Fruit fly (Drosophila melanogaster) whole organism, embryonic: ENCODE measurements around the gene sni.

Experiments
- Adf1 ChIP-seq: fragments of 200-800 bp; sonication (Bioruptor generic); IDR thresholded peaks from 2 replicates; pipeline ENCODE4 v1.3.6; 2022; ENCODE audit warnings: missing biosample characterization, missing genetic modification characterization
- CG11456 ChIP-seq: fragments of 200-800 bp; sonication (Bioruptor generic); IDR thresholded peaks from 3 replicates; pipeline ENCODE4 v1.3.6; 2022; ENCODE audit warnings: missing biosample characterization, missing genetic modification characterization
- CG11695 ChIP-seq: fragments of 200-800 bp; sonication (Bioruptor generic); IDR thresholded peaks from 3 replicates; pipeline ENCODE4 v1.3.6; 2022; ENCODE audit warnings: missing biosample characterization, missing genetic modification characterization
- CG11696 ChIP-seq: fragments of 200-800 bp; sonication (Bioruptor generic); IDR thresholded peaks from 2 replicates; pipeline ENCODE4 v1.3.6; 2022; ENCODE audit warnings: missing biosample characterization, missing genetic modification characterization
- CG12659 ChIP-seq: fragments of 200-800 bp; sonication (Bioruptor generic); optimal IDR thresholded peaks from 3 replicates; lab custom pipeline; 2017; ENCODE audit warnings: mild to moderate bottlenecking, missing biosample characterization, missing genetic modification reagents, missing genetic modification characterization
- CG13296 ChIP-seq: fragments of 200-800 bp; sonication (Bioruptor generic); optimal IDR thresholded peaks from 3 replicates; lab custom pipeline; 2018; ENCODE audit warnings: missing biosample characterization, mild to moderate bottlenecking, missing genetic modification characterization
- CG13894 ChIP-seq: fragments of 200-800 bp; sonication (Bioruptor generic); optimal IDR thresholded peaks from 3 replicates; lab custom pipeline; 2018; ENCODE audit warnings: missing biosample characterization, mild to moderate bottlenecking, missing genetic modification characterization, moderate library complexity
- CG14667 ChIP-seq: fragments of 200-800 bp; sonication (Bioruptor generic); IDR thresholded peaks from 2 replicates; pipeline ENCODE4 v1.3.6; 2022; ENCODE audit warnings: missing biosample characterization, missing genetic modification characterization
- CG15514 ChIP-seq: fragments of 200-800 bp; sonication (Bioruptor generic); optimal IDR thresholded peaks from 3 replicates; lab custom pipeline; 2017; ENCODE audit warnings: missing biosample characterization, missing genetic modification characterization, mild to moderate bottlenecking, moderate library complexity, missing genetic modification reagents
- CG18599 ChIP-seq: fragments of 200-800 bp; sonication (Bioruptor generic); optimal IDR thresholded peaks from 3 replicates; lab custom pipeline; 2017; ENCODE audit warnings: missing biosample characterization, missing genetic modification characterization, mild to moderate bottlenecking, moderate library complexity, missing genetic modification reagents
- CG2120 ChIP-seq: fragments of 200-800 bp; sonication (Bioruptor generic); optimal IDR thresholded peaks from 3 replicates; lab custom pipeline; 2016; ENCODE audit warnings: missing biosample characterization, missing genetic modification characterization
- CG32532 ChIP-seq: fragments of 200-800 bp; sonication (Bioruptor generic); IDR thresholded peaks from 2 replicates; pipeline ENCODE4 v1.3.6; 2022; ENCODE audit warnings: missing biosample characterization, missing genetic modification characterization
- CG34376 ChIP-seq: fragments of 200-800 bp; sonication (Bioruptor generic); optimal IDR thresholded peaks from 2 replicates; lab custom pipeline; 2018; ENCODE audit warnings: missing biosample characterization, mild to moderate bottlenecking, missing genetic modification characterization
- CG6791 ChIP-seq: fragments of 200-800 bp; sonication (Bioruptor generic); IDR thresholded peaks from 3 replicates; pipeline ENCODE4 v1.3.6; 2022; ENCODE audit warnings: missing biosample characterization, missing genetic modification characterization; ENCODE audit not compliant: partially characterized antibody
- CG6813 ChIP-seq: fragments of 200-800 bp; sonication (Bioruptor generic); optimal IDR thresholded peaks from 2 replicates; lab custom pipeline; 2017; ENCODE audit warnings: missing biosample characterization, missing genetic modification characterization, mild to moderate bottlenecking, moderate library complexity, missing genetic modification reagents
- CG7786 ChIP-seq: fragments of 200-800 bp; sonication (Bioruptor generic); optimal IDR thresholded peaks from 2 replicates; lab custom pipeline; 2016; ENCODE audit warnings: missing biosample characterization, missing genetic modification characterization
- CG9215 ChIP-seq: fragments of 200-800 bp; sonication (Bioruptor generic); IDR thresholded peaks from 2 replicates; pipeline ENCODE4 v1.3.6; 2022; ENCODE audit warnings: missing biosample characterization, missing genetic modification characterization
- CHES-1-like ChIP-seq: fragments of 200-800 bp; sonication (Bioruptor generic); optimal IDR thresholded peaks from 2 replicates; lab custom pipeline; 2016; ENCODE audit warnings: missing biosample characterization, missing genetic modification characterization
- Dbx ChIP-seq: fragments of 200-800 bp; sonication (Bioruptor generic); IDR thresholded peaks from 3 replicates; pipeline ENCODE4 v1.3.6; 2022; ENCODE audit warnings: missing biosample characterization, missing genetic modification characterization
- Dref ChIP-seq: fragments of 200-800 bp; sonication (Bioruptor generic); IDR thresholded peaks from 2 replicates; pipeline ENCODE4 v1.3.6; 2022; ENCODE audit warnings: missing biosample characterization, missing genetic modification characterization
- Elba2 ChIP-seq: fragments of 200-800 bp; sonication (Bioruptor generic); optimal IDR thresholded peaks from 3 replicates; lab custom pipeline; 2016; ENCODE audit warnings: missing biosample characterization, missing genetic modification characterization
- Fer1 ChIP-seq: fragments of 200-800 bp; sonication (Bioruptor generic); optimal IDR thresholded peaks from 2 replicates; lab custom pipeline; 2017; ENCODE audit warnings: missing biosample characterization, mild to moderate bottlenecking, missing genetic modification characterization
- Hmr ChIP-seq: fragments of 200-800 bp; sonication (Bioruptor generic); optimal IDR thresholded peaks from 3 replicates; lab custom pipeline; 2017; ENCODE audit warnings: mild to moderate bottlenecking, missing biosample characterization, missing genetic modification reagents, missing genetic modification characterization
- MESR4 ChIP-seq: fragments of 200-800 bp; sonication (Bioruptor generic); optimal IDR thresholded peaks from 2 replicates; lab custom pipeline; 2018; ENCODE audit warnings: missing biosample characterization, mild to moderate bottlenecking, missing genetic modification characterization, moderate library complexity
- Oaz ChIP-seq: fragments of 200-800 bp; sonication (Bioruptor generic); IDR thresholded peaks from 2 replicates; pipeline ENCODE4 v1.3.6; 2022; ENCODE audit warnings: missing biosample characterization, missing genetic modification characterization
- Pdp1 ChIP-seq, 2 experiments: fragments of 200-800 bp; sonication (Bioruptor generic); optimal IDR thresholded peaks; 3 replicates each; lab custom pipeline; 2016; ENCODE audit warnings: missing biosample characterization in 2 of 2, missing genetic modification characterization in 2 of 2, mild to moderate bottlenecking in 1 of 2, moderate library complexity in 1 of 2
- Side ChIP-seq: fragments of 200-800 bp; sonication (Bioruptor generic); optimal IDR thresholded peaks from 2 replicates; lab custom pipeline; 2016; ENCODE audit warnings: missing biosample characterization, missing genetic modification characterization
- Sox100B ChIP-seq: fragments of 200-800 bp; sonication (Bioruptor generic); optimal IDR thresholded peaks from 3 replicates; lab custom pipeline; 2018; ENCODE audit warnings: missing biosample characterization, mild to moderate bottlenecking, missing genetic modification characterization
- Vsx1 ChIP-seq: fragments of 200-800 bp; sonication (Bioruptor generic); optimal IDR thresholded peaks from 2 replicates; lab custom pipeline; 2017; ENCODE audit warnings: missing biosample characterization, mild to moderate bottlenecking, missing genetic modification characterization, missing genetic modification reagents
- YL-1 ChIP-seq: fragments of 200-800 bp; sonication (Bioruptor generic); optimal IDR thresholded peaks from 3 replicates; lab custom pipeline; 2017; ENCODE audit warnings: missing biosample characterization, mild to moderate bottlenecking, missing genetic modification characterization
- chinmo ChIP-seq: fragments of 200-800 bp; sonication (Bioruptor generic); IDR thresholded peaks from 4 replicates; pipeline ENCODE4 v1.3.6; 2022; ENCODE audit warnings: missing biosample characterization, missing genetic modification characterization; ENCODE audit not compliant: partially characterized antibody
- ci ChIP-seq: fragments of 200-800 bp; sonication (Bioruptor generic); IDR thresholded peaks from 3 replicates; pipeline ENCODE4 v1.3.6; 2022; ENCODE audit warnings: missing biosample characterization, missing genetic modification characterization
- corto ChIP-seq: fragments of 200-800 bp; sonication (Bioruptor generic); optimal IDR thresholded peaks from 2 replicates; lab custom pipeline; 2016; ENCODE audit warnings: missing biosample characterization, mild to moderate bottlenecking, missing genetic modification characterization, moderate library complexity
- dmrt11E ChIP-seq: fragments of 200-800 bp; sonication (Bioruptor generic); optimal IDR thresholded peaks from 3 replicates; lab custom pipeline; 2018; ENCODE audit warnings: missing biosample characterization, mild to moderate bottlenecking, missing genetic modification characterization, moderate library complexity
- dpn ChIP-seq, 2 experiments: fragments of 200-800 bp; sonication (Bioruptor generic); optimal IDR thresholded peaks; 3 replicates each; lab custom pipeline; 2016; ENCODE audit warnings: missing biosample characterization in 2 of 2, missing genetic modification characterization in 2 of 2
- dysf ChIP-seq: fragments of 200-800 bp; sonication (Bioruptor generic); IDR thresholded peaks from 3 replicates; pipeline ENCODE4 v1.3.6; 2022; ENCODE audit warnings: missing biosample characterization, missing genetic modification characterization
- esg ChIP-seq: fragments of 200-800 bp; sonication (Bioruptor generic); conservative IDR thresholded peaks from 2 replicates; pipeline ENCODE4 v1.3.6; 2022; ENCODE audit warnings: missing biosample characterization, missing genetic modification characterization
- gem ChIP-seq: fragments of 200-800 bp; sonication (Bioruptor generic); optimal IDR thresholded peaks from 2 replicates; lab custom pipeline; 2019; ENCODE audit warnings: missing biosample characterization, mild to moderate bottlenecking, missing genetic modification characterization, moderate library complexity
- ham ChIP-seq: fragments of 200-800 bp; sonication (Bioruptor generic); IDR thresholded peaks from 2 replicates; pipeline ENCODE4 v1.3.6; 2022; ENCODE audit warnings: missing biosample characterization, missing genetic modification characterization
- her ChIP-seq: fragments of 200-800 bp; sonication (Bioruptor generic); optimal IDR thresholded peaks from 2 replicates; lab custom pipeline; 2016; ENCODE audit warnings: missing biosample characterization, missing genetic modification characterization
- hkb ChIP-seq, 2 experiments: fragments of 200-800 bp in 1 of 2; fragments of >200 bp in 1 of 2; sonication (Bioruptor generic) in 1 of 2; IDR thresholded peaks in 1 of 2; optimal IDR thresholded peaks in 1 of 2; 2 replicates each; pipeline versions ENCODE4 v1.3.6 to Lab custom; 2017 to 2022; ENCODE audit warnings: missing biosample characterization in 1 of 2, missing genetic modification characterization in 1 of 2
- insv ChIP-seq, 2 experiments: fragments of 200-800 bp; sonication (Bioruptor generic); optimal IDR thresholded peaks; 3 replicates each; lab custom pipeline; 2016 to 2018; ENCODE audit warnings: missing biosample characterization in 2 of 2, missing genetic modification characterization in 2 of 2
- mam ChIP-seq: fragments of 200-800 bp; sonication (Bioruptor generic); optimal IDR thresholded peaks from 3 replicates; lab custom pipeline; 2016; ENCODE audit warnings: missing biosample characterization, missing genetic modification characterization
- pan ChIP-seq, 4 experiments: fragments of >200 bp in 3 of 4; fragments of 200-800 bp in 1 of 4; sonication (Bioruptor generic) in 1 of 4; optimal IDR thresholded peaks in 3 of 4; IDR thresholded peaks in 1 of 4; 2 replicates each; pipeline versions ENCODE4 v1.3.6 to Lab custom; 2017 to 2022; ENCODE audit warnings: missing biosample characterization in 2 of 4, missing genetic modification characterization in 2 of 4, mixed read lengths in 1 of 4
- sens ChIP-seq: fragments of 200-800 bp; sonication (Bioruptor generic); peaks from one replicate; lab custom pipeline; 2016; ENCODE audit warnings: missing biosample characterization, missing genetic modification characterization
- sug ChIP-seq: fragments of 200-800 bp; optimal IDR thresholded peaks from 2 replicates; lab custom pipeline; 2019; ENCODE audit warnings: missing biosample characterization, mild to moderate bottlenecking, missing genetic modification characterization, moderate library complexity
- unpg ChIP-seq: fragments of 200-800 bp; sonication (Bioruptor generic); optimal IDR thresholded peaks from 3 replicates; lab custom pipeline; 2018; ENCODE audit warnings: missing biosample characterization, mild to moderate bottlenecking, missing genetic modification characterization, moderate library complexity
- vnd ChIP-seq: fragments of 200-800 bp; sonication (Bioruptor generic); IDR thresholded peaks from 3 replicates; pipeline ENCODE4 v1.3.6; 2022; ENCODE audit warnings: missing biosample characterization, missing genetic modification characterization; ENCODE audit not compliant: partially characterized antibody

The sni gene

dm6 chrX:8233167-8233566 lies 10.6 kb downstream of the sni start (continued):
- peak; percentile 0 for TF ChIP-seq Sox100B (GFP tag; lab: Kevin White, UChicago)
- peak; percentile 40 for TF ChIP-seq CG15514 (GFP tag; lab: Kevin White, UChicago)
- TF ChIP-seq CG7786 (GFP tag; lab: Kevin White, UChicago): peak; percentile 29
- peak; percentile 26 for TF ChIP-seq sug (tag; lab: Kevin White, UChicago)
- peak; percentile 1 to 6 for TF ChIP-seq dpn (GFP tag; optimal IDR thresholded peaks at IDR 0.05; lab: Kevin White, UChicago)
- 0 out of 3 replicates have a peak, but pooled peaks have one; percentile 45 for TF ChIP-seq CG11456 (GFP tag; lab: Robert Waterston, UW)
- TF ChIP-seq CG14667: no peak
- no peak for TF ChIP-seq ham (GFP tag; lab: Robert Waterston, UW)
- no peak for TF ChIP-seq insv (GFP tag; optimal IDR thresholded peaks at IDR 0.05; lab: Kevin White, UChicago)
- peak; percentile 30 for TF ChIP-seq CG13894 (tag; lab: Kevin White, UChicago)
- peak; percentile 53 for TF ChIP-seq Hmr
- peak; percentile 27 for TF ChIP-seq CG12659
- TF ChIP-seq CG13296: peak; percentile 40
- TF ChIP-seq CG2120 (GFP tag; lab: Kevin White, UChicago): peak; percentile 69
- no peak for TF ChIP-seq Oaz (GFP tag; lab: Robert Waterston, UW)
- TF ChIP-seq vnd (GFP tag; lab: Robert Waterston, UW): no peak
- TF ChIP-seq ci (GFP tag; lab: Robert Waterston, UW): no peak
- peak; percentile 49 for TF ChIP-seq CG6813 (GFP tag; lab: Kevin White, UChicago)
- peak; percentile 10 for TF ChIP-seq Side (GFP tag; lab: Kevin White, UChicago)
- TF ChIP-seq Dref (GFP tag; lab: Robert Waterston, UW): 0 out of 2 replicates have a peak, but pooled peaks have one; percentile 8
- TF ChIP-seq CG6791 (GFP tag; lab: Robert Waterston, UW): no peak
- TF ChIP-seq chinmo (GFP tag; lab: Robert Waterston, UW): 0 out of 4 replicates have a peak, but pooled peaks have one; percentile 54
- 0 out of 3 replicates have a peak, but pooled peaks have one; percentile 58 for TF ChIP-seq Dbx (GFP tag; lab: Robert Waterston, UW)
- TF ChIP-seq mam (GFP tag; lab: Kevin White, UChicago): peak; percentile 66
- TF ChIP-seq Elba2 (GFP tag; lab: Kevin White, UChicago): no peak
- TF ChIP-seq dysf (GFP tag; lab: Robert Waterston, UW): peak; percentile 43; the same call in 2 of the 3 replicates
- no peak for TF ChIP-seq YL-1 (GFP tag; lab: Kevin White, UChicago)
- peak; percentile 70 for TF ChIP-seq CG18599 (GFP tag; lab: Kevin White, UChicago)
- TF ChIP-seq MESR4 (GFP tag; lab: Kevin White, UChicago): no peak
- TF ChIP-seq corto (GFP tag; lab: Kevin White, UChicago): peak; percentile 2
- no peak for TF ChIP-seq esg (GFP tag; lab: Robert Waterston, UW)
- TF ChIP-seq CG11696 (GFP tag; lab: Robert Waterston, UW): no peak
- TF ChIP-seq Fer1 (GFP tag; lab: Kevin White, UChicago): peak; percentile 44
- TF ChIP-seq hkb (optimal IDR thresholded peaks at IDR 0.05; lab: Kevin White, UChicago): no peak
- 0 out of 2 replicates have a peak, but pooled peaks have one; percentile 16 for TF ChIP-seq hkb (GFP tag; IDR thresholded peaks at IDR 0.05; lab: Robert Waterston, UW)
- peak; percentile 55; the same call in 1 of the 2 replicates for TF ChIP-seq Adf1 (GFP tag; lab: Robert Waterston, UW)
- TF ChIP-seq CHES-1-like (GFP tag; lab: Kevin White, UChicago): peak; percentile 26
- TF ChIP-seq Vsx1 (GFP tag; lab: Kevin White, UChicago): no peak
- peak; percentile 43 for TF ChIP-seq gem (tag; lab: Kevin White, UChicago)
- TF ChIP-seq pan (optimal IDR thresholded peaks at IDR 0.05; lab: Kevin White, UChicago): no peak
- peak in 1 of 2 experiments; percentile 39 for TF ChIP-seq pan (GFP tag; optimal IDR thresholded peaks at IDR 0.05 in 1 of 2, IDR thresholded peaks at IDR 0.05 in 1 of 2)
- peak; percentile 6 for TF ChIP-seq CG34376 (GFP tag; lab: Kevin White, UChicago)
- peak; percentile 19 for TF ChIP-seq unpg
- 0 out of 2 replicates have a peak, but pooled peaks have one; percentile 31 for TF ChIP-seq CG9215 (GFP tag; lab: Robert Waterston, UW)
- TF ChIP-seq her: peak; percentile 45
- TF ChIP-seq dmrt11E (tag; lab: Kevin White, UChicago): no peak
- TF ChIP-seq CG32532 (GFP tag; lab: Robert Waterston, UW): peak; percentile 58
- TF ChIP-seq Pdp1 (GFP tag; optimal IDR thresholded peaks at IDR 0.05; lab: Kevin White, UChicago): peak; percentile 5 to 21
- TF ChIP-seq sens (GFP tag; lab: Kevin White, UChicago): peak; percentile 51
- 0 out of 3 replicates have a peak, but pooled peaks have one; percentile 24 for TF ChIP-seq CG11695
